Fruit fly (Drosophila melanogaster) S2 (cell line): ENCODE results near the gene Pp2C1.
A peak's percentile ranks its signal among the peaks of the same experiment; 100 is the strongest.

ENCODE experiments used
- CG8478 ChIP-seq: fragments of >200 bp; optimal IDR thresholded peaks from 2 replicates; lab custom pipeline; 2018
- CTCF ChIP-seq, 2 experiments: fragments of >200 bp; optimal IDR thresholded peaks; 2 replicates each; lab custom pipeline; 2018

The Pp2C1 gene

DNA sequence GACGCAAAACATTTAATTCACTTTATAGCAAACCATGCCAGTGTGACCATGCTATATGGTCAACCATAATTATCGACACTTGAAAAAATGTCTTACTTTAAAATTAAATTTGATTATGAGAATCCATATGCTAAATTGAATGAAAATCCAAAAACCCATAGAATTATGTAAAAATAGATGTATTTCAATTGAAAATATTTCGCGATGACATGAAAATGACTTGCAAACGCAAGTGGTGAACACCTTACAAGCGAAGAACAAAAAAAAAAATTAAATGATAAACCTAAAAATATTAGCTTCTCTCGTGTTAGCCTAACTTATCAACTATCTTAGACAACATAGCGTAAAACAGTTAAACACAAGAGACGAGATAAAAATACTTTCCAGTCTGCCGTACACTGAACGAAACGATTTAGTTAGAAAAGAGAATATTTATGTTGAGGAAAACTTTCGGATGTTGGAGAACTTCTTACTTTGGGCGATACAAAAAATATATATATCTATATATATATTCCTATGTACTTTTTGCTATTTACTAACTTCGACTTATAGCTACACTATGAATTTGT, 6.8 kb downstream of the Pp2C1 start:
- TF ChIP-seq CG8478 (lab: Kevin White, UChicago) (no peak), CTCF (optimal IDR thresholded peaks at IDR 0.05; lab: Kevin White, UChicago) (no peak)

DNA sequence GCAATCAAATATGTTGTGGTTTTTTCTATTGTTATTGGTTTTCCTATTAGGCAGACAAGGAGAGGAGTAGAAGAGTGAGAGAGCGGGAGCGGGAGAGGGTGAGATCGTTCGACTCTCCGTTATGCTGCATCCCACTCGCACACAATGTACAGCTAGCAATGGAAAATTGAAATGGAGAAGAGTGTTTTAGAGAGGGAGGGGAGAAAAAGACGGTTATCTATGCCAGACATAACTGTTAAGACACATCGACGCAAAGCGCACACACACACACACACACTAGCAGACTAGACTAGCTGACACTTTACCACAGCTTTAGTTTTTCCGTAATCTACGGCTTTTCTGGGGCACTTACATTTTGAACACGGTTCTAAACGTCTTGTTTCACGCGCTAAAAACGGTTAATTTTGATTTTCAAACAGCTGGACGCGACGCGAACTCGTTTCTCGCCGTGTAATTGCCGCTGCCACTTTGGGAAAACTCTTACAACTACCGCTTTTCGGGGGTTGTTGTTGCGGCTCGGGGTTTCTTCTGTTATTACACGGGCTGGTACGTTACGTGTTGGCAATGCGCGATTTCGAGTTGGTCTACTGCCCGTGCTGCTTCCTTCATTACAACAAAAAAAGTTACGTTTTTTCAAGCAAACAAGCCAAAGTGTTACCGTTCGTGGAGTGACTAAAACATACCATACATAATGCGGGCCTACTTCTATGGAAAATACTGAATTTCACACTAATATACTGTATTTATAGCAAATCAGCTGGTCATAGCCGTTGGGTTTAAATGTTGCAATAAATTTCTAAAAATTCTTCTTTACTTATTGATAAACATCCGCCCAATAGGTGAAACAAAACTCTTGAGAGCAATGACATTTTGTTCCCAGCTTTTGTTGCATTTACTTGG, 7.5 kb downstream of the Pp2C1 start, which contains the start of gene fzr:
Gene fzr (minus strand): TSS at position 625 of the 900 bp plus-strand sequence.
- TF ChIP-seq CG8478 (lab: Kevin White, UChicago) (no peak), CTCF (optimal IDR thresholded peaks at IDR 0.05; lab: Kevin White, UChicago) (no peak)

DNA sequence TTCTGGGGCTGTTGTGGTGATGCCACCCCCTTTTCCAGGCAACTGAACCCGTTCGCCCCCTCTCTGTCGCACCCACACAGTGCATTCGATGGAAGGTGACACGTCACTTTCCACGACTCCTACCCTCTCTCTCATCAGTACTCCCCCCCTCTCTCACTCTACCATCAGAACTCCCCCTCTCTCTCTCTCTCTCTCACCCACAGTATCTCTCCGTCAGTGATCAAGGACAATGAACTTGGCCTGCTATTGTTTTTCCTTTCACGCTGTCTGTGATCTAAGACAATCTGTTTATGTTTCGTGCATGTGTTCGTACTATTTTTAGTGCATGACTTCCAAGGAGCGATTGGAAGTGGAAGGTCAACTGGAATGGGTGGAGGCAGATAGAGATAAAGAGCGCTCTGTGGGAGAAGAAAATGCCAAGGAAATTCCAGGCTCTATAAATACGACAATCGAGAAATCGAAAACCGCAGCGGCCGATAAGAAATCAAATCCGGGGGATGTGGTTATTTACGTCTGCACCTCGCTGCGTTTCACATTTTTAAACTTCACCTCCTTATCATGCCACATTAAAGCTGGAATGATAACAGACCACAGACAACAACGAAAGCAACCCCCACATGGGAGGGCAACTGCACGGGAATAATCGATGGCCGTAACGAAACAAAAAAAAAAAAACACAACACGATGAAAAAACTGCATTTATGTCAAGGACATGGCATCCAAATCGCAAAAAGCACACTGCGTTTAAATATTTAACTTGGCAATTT, 8.4 kb downstream of the Pp2C1 start:
- TF ChIP-seq CTCF (optimal IDR thresholded peaks at IDR 0.05; lab: Kevin White, UChicago): no peak

DNA sequence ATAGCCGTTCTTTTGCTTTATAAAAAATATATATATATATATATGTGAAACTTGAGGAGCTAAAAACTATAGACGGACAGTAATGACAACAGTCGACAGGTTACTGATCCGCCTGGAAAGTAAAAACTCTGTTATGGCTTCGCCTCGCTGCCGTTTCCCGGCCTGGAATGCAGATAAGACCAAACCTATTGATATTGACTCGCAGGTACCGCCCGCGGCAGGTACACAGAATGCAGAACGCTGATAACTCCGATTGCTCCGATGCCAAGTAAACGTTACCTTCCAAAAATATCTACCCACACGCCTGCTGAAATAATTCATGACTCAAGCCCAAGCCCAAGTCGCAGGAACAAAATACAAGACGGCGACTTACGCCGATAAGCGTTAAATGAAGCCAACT, 9.3 kb downstream of the Pp2C1 start:
- no peak for TF ChIP-seq CTCF (optimal IDR thresholded peaks at IDR 0.05; lab: Kevin White, UChicago)
- no peak for TF ChIP-seq CG8478 (lab: Kevin White, UChicago)

DNA sequence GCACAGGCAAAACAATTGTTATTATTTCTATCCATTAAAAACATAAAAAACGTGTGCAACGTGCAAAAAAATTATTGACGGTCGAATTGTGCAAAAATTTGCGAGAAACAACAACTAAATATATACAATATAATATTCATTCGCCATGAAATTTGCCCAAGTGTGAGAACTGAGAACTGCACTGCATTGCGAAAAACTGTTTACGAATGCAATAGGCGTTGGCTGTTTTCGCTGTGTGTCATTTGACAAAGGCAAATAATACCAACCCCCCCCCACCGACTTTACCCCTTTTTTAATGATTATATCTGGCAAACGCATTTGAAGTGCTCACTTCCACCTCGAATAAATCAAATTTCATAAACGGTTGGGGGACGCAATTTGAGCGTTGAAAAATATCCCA, 11.6 kb downstream of the Pp2C1 start:
- TF ChIP-seq CTCF (optimal IDR thresholded peaks at IDR 0.05; lab: Kevin White, UChicago) (no peak), CG8478 (lab: Kevin White, UChicago) (no peak)

DNA sequence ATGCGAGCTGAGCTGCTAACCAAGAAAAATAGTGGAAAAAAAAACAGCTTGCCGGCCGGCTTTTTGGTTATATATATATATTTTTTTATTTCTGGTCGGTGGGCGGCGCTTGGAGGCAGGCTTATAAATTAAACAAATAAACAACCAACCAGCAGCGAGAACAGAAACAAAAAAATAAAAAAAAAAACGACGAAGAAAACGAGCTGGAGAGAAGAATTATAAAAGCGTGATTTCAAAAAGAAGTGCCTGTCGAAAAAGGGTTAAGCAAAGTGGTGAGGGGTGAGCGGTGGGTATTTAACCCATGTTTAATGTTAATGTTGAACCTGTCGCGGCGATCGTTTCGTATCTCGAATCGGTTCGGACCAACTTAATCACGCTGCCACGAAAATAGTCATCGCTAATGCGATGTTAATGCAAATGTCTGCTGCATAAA, 15.5 kb downstream of the Pp2C1 start:
- TF ChIP-seq CTCF (optimal IDR thresholded peaks at IDR 0.05; lab: Kevin White, UChicago): no peak
- no peak for TF ChIP-seq CG8478 (lab: Kevin White, UChicago)

DNA sequence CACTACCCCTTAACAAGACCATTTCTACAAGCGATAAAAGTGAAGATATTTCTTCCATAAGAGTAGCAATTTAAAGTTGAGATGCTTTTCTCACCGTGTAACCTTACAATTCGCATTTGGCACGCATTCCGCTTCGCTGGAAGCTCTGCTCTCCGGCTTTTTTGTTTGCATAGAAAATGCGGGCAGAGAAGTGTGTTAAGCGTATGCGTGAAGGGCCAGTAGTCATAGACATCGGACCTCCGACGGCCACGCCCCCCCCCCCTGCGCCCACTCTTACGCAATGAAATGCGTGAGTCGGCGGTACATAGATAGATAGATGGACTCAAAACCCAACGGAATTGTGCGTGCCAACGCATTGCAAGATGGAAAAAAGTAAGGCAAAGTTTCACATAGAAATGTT, 17.3 kb downstream of the Pp2C1 start:
- TF ChIP-seq CTCF (optimal IDR thresholded peaks at IDR 0.05; lab: Kevin White, UChicago) (no peak), CG8478 (lab: Kevin White, UChicago) (no peak)

DNA sequence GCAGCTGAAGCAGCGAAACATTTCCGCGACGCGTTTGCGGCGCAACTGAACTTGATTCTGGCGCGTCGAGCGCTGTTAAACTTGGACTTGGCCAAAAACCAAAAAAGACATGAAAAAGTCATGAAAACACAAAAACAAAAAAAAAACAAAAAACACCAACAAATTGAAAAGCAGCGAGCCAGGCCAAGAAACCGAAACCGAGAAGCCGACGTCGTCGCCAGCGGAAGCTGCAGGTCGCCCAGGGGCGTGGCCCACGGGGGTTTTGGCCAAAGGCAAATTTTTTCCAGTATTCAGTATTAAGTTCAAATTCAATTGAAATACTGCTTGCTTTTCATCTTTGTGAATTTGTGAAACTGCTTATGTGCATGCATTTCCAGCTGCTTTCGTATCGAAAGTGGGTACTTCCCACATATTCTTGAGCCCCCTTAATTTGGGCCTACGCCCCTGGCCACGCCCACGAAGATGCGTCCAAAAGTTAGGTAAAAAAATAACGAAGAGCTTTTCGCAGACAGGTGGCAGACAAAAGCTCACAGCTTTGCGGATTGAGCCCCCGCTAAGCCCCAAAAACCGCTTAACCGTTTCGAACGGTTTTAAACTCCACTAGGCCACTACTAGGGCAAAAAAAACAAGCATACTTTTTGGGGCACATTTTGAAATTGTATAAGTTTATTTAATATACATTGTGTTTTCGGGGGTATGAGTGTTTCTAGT, 19.9 kb downstream of the Pp2C1 start, which contains the start of gene CG3009:
Gene CG3009 (minus strand): TSS at position 51 of the 711 bp plus-strand sequence.
- TF ChIP-seq CG8478 (lab: Kevin White, UChicago) (no peak), CTCF (optimal IDR thresholded peaks at IDR 0.05; lab: Kevin White, UChicago) (peak; percentile 36 to 59)

DNA sequence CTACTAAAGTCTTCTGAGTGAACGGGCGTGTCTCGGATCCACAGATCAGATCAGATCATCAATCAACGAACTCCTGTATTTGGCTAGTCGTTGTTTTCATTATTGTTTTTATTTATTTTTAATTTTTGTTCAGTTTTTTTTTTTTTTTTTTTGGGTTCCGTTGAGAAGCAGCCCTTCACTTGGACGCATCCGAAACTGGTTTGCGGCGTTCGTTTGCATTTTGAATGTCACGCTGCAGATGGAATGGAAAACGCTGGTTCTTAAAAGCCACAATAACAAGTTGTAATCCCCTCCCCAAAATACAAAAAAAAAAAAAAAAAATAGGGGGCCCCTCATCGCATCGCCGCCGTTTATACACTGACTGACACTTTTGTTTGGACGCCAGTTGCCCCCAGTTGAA, 22.6 kb downstream of the Pp2C1 start:
- TF ChIP-seq CG8478 (lab: Kevin White, UChicago) (no peak), CTCF (optimal IDR thresholded peaks at IDR 0.05; lab: Kevin White, UChicago) (no peak)

DNA sequence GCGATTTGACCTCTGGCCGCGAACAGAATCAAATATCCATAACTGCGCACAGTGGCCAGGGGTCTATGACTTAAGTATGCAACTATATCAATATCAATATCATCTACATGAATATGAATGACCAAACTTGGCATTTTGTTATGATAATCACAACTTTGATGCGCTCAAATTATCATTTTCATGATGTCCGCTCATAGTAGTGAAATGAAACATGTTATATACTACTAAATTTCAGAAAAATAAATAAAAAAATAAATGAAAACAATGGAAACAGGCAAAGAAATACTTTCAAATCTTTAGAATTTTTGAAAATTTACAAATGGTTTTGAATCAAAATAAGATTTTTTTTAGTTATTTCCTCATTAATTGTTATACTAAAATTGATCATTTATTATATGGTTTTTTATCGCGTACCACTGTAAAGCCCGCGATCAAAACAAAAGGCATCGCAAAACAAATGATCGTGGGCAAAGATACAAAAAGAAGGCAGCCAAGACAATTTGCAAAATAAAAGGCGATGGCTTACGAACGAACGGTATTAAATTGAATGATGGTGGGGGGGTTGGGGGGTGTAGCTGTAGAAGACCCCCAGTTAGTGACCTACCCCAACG, 26.0 kb downstream of the Pp2C1 start:
- no peak for TF ChIP-seq CTCF (optimal IDR thresholded peaks at IDR 0.05; lab: Kevin White, UChicago)
- no peak for TF ChIP-seq CG8478 (lab: Kevin White, UChicago)

DNA sequence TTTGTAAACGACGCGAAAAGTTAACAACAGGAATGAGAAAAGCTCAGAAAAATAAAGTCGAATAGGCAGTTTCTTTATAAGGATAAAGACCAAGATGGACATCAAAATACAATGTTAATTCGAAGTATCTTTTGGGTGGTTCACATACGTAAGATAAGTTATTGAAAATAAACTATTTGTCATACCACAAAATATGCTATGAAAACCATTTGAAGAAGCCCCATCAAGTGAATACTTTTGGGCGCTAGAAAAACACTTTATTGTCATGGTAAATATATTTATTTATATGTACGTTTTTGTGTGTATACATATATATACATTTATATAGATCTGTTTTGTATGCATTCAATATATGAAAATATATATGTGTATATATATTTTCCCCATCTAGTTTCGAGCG, 28.8 kb downstream of the Pp2C1 start:
- TF ChIP-seq CG8478 (lab: Kevin White, UChicago): no peak
- no peak for TF ChIP-seq CTCF (optimal IDR thresholded peaks at IDR 0.05; lab: Kevin White, UChicago)

DNA sequence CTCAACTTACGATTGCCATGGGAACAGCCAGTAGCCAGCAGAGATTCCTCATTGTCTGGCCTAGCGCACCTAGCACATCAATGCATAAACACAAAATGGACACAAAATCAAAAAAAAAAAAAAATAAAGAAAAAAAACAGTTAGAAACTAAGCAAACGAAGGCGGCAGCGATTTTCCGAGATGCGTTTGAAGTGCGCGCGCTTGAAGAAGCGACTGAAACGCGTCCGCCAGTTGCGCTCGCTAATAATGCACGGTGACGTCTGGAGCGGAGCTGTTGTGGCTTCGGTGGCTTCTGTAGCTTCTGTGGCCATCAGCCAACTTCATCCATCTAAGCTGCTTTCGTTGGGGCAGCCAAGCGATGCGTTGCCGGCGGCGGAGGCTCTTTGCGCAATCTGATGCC, 32.3 kb downstream of the Pp2C1 start, which contains the start of gene CG15473:
Gene CG15473 (minus strand): TSS at position 101 of the 400 bp plus-strand sequence.
- TF ChIP-seq CTCF (optimal IDR thresholded peaks at IDR 0.05; lab: Kevin White, UChicago) (no peak), CG8478 (lab: Kevin White, UChicago) (no peak)

DNA sequence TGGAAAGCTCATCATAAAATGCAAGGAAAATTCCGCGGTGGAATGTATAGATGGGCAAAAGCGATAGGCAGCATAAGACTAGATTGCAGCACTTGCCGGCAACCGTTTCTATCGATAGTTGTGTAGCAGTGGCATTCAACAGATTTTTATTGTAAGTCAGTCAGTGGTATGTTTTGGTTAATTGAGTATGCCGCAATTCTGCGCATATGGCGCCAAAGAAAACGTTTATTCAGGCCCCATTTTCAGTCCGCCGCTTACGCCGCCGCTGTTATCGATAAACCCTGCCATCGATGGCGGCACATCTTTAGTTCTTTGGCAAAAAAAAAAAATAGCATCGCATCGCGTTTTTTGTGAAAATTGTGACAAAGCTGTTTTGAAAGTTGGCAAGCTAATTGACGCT, 37.0 kb downstream of the Pp2C1 start, which contains the start of the genes Cbp80 and Torsin:
Gene Cbp80 (plus strand): TSS at position 265 of the 400 bp plus-strand sequence.
Gene Torsin (minus strand): TSS at position 282 of the 400 bp plus-strand sequence.
- TF ChIP-seq CTCF (optimal IDR thresholded peaks at IDR 0.05; lab: Kevin White, UChicago) (no peak), CG8478 (lab: Kevin White, UChicago) (no peak)
